Worm (Caenorhabditis elegans) whole organism, L4 larva: ENCODE measurements around the gene idpa-1.

Experiments used
- ama-1 ChIP-seq: fragments of 150-350 bp; optimal IDR thresholded peaks from 2 replicates; lab custom pipeline; 2014; ENCODE audit warnings: inconsistent platforms, mixed read lengths
- ceh-28 ChIP-seq: fragments of 150-350 bp; optimal IDR thresholded peaks from 2 replicates; lab custom pipeline; 2014; ENCODE audit warnings: missing biosample characterization, missing genetic modification reagents, missing genetic modification characterization
- ces-1 ChIP-seq: fragments of 150-350 bp; sonication (generic microtip); optimal IDR thresholded peaks from 4 replicates; lab custom pipeline; 2014; ENCODE audit warnings: missing biosample characterization, missing genetic modification reagents, missing genetic modification characterization
- fkh-10 ChIP-seq: fragments of 150-350 bp; optimal IDR thresholded peaks from 2 replicates; lab custom pipeline; 2014; ENCODE audit warnings: missing biosample characterization, missing genetic modification reagents, missing genetic modification characterization
- lir-3 ChIP-seq: sonication (generic microtip); optimal IDR thresholded peaks from 2 replicates; lab custom pipeline; 2016; ENCODE audit warnings: mild to moderate bottlenecking, missing genetic modification characterization, missing compliant biosample characterization
- nhr-76 ChIP-seq: fragments of 150-350 bp; optimal IDR thresholded peaks from 2 replicates; lab custom pipeline; 2014; ENCODE audit warnings: missing biosample characterization, missing genetic modification characterization
- snpc-4 ChIP-seq: fragments of 150-350 bp; optimal IDR thresholded peaks from 2 replicates; lab custom pipeline; 2014; ENCODE audit warnings: missing biosample characterization, missing genetic modification characterization
- zag-1 ChIP-seq: fragments of 150-350 bp; optimal IDR thresholded peaks from 2 replicates; lab custom pipeline; 2014; ENCODE audit warnings: missing biosample characterization, missing genetic modification characterization

DNA sequence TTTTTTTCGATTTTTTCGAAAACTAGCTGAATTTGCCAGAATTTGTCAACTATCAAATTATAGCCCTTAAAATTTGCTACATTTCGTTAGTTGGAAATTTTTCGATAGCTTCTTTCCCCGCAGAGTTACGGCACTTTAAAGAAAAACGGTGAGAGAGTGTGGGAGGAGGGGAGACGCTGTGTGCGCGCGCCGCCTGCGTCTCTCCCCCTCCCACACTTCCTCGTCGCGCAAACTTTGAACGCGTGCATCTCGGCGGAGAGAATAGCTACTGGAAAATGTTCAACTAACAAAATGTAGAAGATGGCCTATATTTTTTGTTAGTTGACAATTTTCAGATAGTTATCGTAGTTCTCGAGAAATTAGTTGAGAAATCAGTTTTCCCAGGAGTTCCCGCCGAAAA is 34.4 kb downstream of the idpa-1 start:
- TF ChIP-seq nhr-76 (tag; lab: Kevin White, UChicago) (no peak), zag-1 (tag; lab: Kevin White, UChicago) (no peak), ama-1 (lab: Kevin White, UChicago) (no peak), fkh-10 (GFP tag; lab: Kevin White, UChicago) (no peak), ces-1 (GFP tag; lab: Kevin White, UChicago) (no peak), lir-3 (tag; lab: Kevin White, UChicago) (no peak), ceh-28 (tag; lab: Kevin White, UChicago) (no peak), snpc-4 (no peak)
